Worm (Caenorhabditis elegans) whole organism, young adult: ENCODE results near the gene F02D10.2.
A peak's percentile ranks its signal among the peaks of the same experiment; 100 is the strongest.

Experiments
- B0019.2 ChIP-seq: fragments of 200-800 bp; sonication (Bioruptor generic); conservative IDR thresholded peaks from 2 replicates; pipeline ENCODE4 v1.3.6; 2022; ENCODE audit warnings: missing genetic modification reagents, missing genetic modification characterization, missing compliant biosample characterization
- F39B2.1 ChIP-seq: fragments of 200-800 bp; sonication (Bioruptor generic); IDR thresholded peaks from 2 replicates; pipeline ENCODE4 v1.3.6; 2022; ENCODE audit warnings: missing genetic modification reagents, missing genetic modification characterization, missing compliant biosample characterization
- Y67H2A.10 ChIP-seq: fragments of 200-800 bp; sonication (Bioruptor generic); conservative IDR thresholded peaks from 2 replicates; pipeline ENCODE4 v1.3.6; 2022; ENCODE audit warnings: missing genetic modification reagents, missing genetic modification characterization, missing compliant biosample characterization
- ceh-40 ChIP-seq: fragments of 200-800 bp; sonication (Bioruptor generic); IDR thresholded peaks from 2 replicates; pipeline ENCODE4 v1.3.6; 2022; ENCODE audit warnings: missing genetic modification characterization, missing compliant biosample characterization
- die-1 ChIP-seq: sonication (generic microtip); optimal IDR thresholded peaks from 2 replicates; lab custom pipeline; 2016; ENCODE audit warnings: missing genotype, mild to moderate bottlenecking, missing genetic modification characterization, missing compliant biosample characterization
- ets-4 ChIP-seq: fragments of 200-800 bp; sonication (Bioruptor generic); optimal IDR thresholded peaks from 2 replicates; lab custom pipeline; 2018; ENCODE audit warnings: mild to moderate bottlenecking, missing genetic modification characterization, missing compliant biosample characterization
- hlh-12 ChIP-seq: sonication (generic microtip); optimal IDR thresholded peaks from 2 replicates; lab custom pipeline; 2016; ENCODE audit warnings: missing genetic modification characterization, missing compliant biosample characterization
- hmg-1.2 ChIP-seq: fragments of 200-800 bp; sonication (Bioruptor generic); IDR thresholded peaks from 2 replicates; pipeline ENCODE4 v1.3.6; 2022; ENCODE audit warnings: missing genetic modification reagents, missing genetic modification characterization, missing compliant biosample characterization
- let-607 ChIP-seq, 2 experiments: fragments of 200-800 bp in 1 of 2; sonication (Bioruptor generic) in 1 of 2; sonication (generic microtip) in 1 of 2; optimal IDR thresholded peaks; 2 replicates each; lab custom pipeline; 2016 to 2018; ENCODE audit warnings: mild to moderate bottlenecking in 2 of 2, missing compliant biosample characterization in 2 of 2, missing genetic modification characterization in 2 of 2, moderate library complexity in 2 of 2, missing genotype in 1 of 2
- lin-26 ChIP-seq: fragments of 200-800 bp; sonication (Bioruptor generic); IDR thresholded peaks from 2 replicates; pipeline ENCODE4 v1.3.6; 2022; ENCODE audit warnings: missing genetic modification reagents, missing genetic modification characterization, missing compliant biosample characterization
- lin-40 ChIP-seq: sonication (generic microtip); optimal IDR thresholded peaks from 2 replicates; lab custom pipeline; 2016; ENCODE audit warnings: missing genetic modification characterization, mild to moderate bottlenecking, missing compliant biosample characterization, missing genotype, missing genetic modification reagents
- lin-54 ChIP-seq: fragments of 200-800 bp; sonication (Bioruptor generic); optimal IDR thresholded peaks from 2 replicates; lab custom pipeline; 2018; ENCODE audit warnings: mild to moderate bottlenecking, missing genetic modification characterization, missing compliant biosample characterization
- mes-4 ChIP-seq: sonication (generic microtip); optimal IDR thresholded peaks from 2 replicates; lab custom pipeline; 2016; ENCODE audit warnings: missing genotype, missing genetic modification characterization, missing compliant biosample characterization
- nfya-1 ChIP-seq: sonication (generic microtip); optimal IDR thresholded peaks from 2 replicates; lab custom pipeline; 2017; ENCODE audit warnings: antibody characterized with exemption, missing compliant biosample characterization, missing genetic modification characterization, borderline replicate concordance; ENCODE audit not compliant: insufficient read depth
- nfya-2 ChIP-seq: fragments of 200-800 bp; sonication (Bioruptor generic); IDR thresholded peaks from 2 replicates; pipeline ENCODE4 v1.3.6; 2022; ENCODE audit warnings: missing genetic modification reagents, missing genetic modification characterization, missing compliant biosample characterization
- rpc-1 ChIP-seq, 2 experiments: fragments of 150-350 bp in 1 of 2; sonication (generic microtip) in 1 of 2; optimal IDR thresholded peaks; 2 replicates each; lab custom pipeline; 2014 to 2018; ENCODE audit warnings: missing biosample characterization in 1 of 2, missing genetic modification characterization in 1 of 2, missing genetic modification reagents in 1 of 2, missing genotype in 1 of 2
- somi-1 ChIP-seq: fragments of 200-800 bp; sonication (Bioruptor generic); optimal IDR thresholded peaks from 2 replicates; lab custom pipeline; 2018; ENCODE audit warnings: mild to moderate bottlenecking, missing genetic modification characterization, missing compliant biosample characterization
- ztf-3 ChIP-seq: fragments of 200-800 bp; sonication (Bioruptor generic); optimal IDR thresholded peaks from 2 replicates; lab custom pipeline; 2018; ENCODE audit warnings: mild to moderate bottlenecking, missing genetic modification characterization, missing compliant biosample characterization

Gene F02D10.2

DNA sequence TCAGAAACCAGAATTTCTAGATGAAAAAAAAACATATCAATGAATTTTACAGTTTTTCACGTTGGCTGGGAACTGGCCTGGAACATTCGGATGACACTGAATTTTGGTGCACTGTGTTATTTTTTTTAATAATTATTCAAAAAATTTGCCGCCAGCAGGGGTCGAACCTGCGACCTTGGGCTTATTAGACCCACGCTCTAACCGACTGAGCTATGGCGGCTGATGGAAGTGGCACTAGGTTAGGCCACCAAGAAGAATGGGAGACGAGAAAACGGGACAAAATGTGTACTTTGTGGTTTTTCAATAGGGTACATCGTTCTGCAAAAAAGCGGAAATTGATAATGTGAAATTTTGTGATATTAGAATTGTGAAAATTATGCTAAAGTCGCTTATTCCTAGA is 48.7 kb downstream of the F02D10.2 start (continued):
- peak; percentile 65 for TF ChIP-seq die-1
- no peak for TF ChIP-seq mes-4 (tag; lab: Kevin White, UChicago)
- no peak for TF ChIP-seq nfya-1 (tag; lab: Kevin White, UChicago)
- no peak for TF ChIP-seq hlh-12 (tag; lab: Kevin White, UChicago)
- TF ChIP-seq rpc-1 (optimal IDR thresholded peaks at IDR 0.05; lab: Kevin White, UChicago) = peak; percentile 69
- TF ChIP-seq rpc-1 (tag; optimal IDR thresholded peaks at IDR 0.05; lab: Kevin White, UChicago) = peak; percentile 79
- TF ChIP-seq ceh-40 (GFP tag; lab: Robert Waterston, UW) = 0 out of 2 replicates have a peak, but pooled peaks have one; percentile 61
- peak in 1 of 2 experiments; percentile 12 for TF ChIP-seq let-607 (tag; optimal IDR thresholded peaks at IDR 0.05; lab: Kevin White, UChicago)
- peak; percentile 55 for TF ChIP-seq hmg-1.2 (GFP tag; lab: Robert Waterston, UW)
- peak; percentile 23 for TF ChIP-seq somi-1 (GFP tag; lab: Kevin White, UChicago)
- TF ChIP-seq ets-4 = no peak
- no peak for TF ChIP-seq Y67H2A.10 (GFP tag; lab: Robert Waterston, UW)
- TF ChIP-seq lin-40 = peak; percentile 43
- no peak for TF ChIP-seq lin-54 (GFP tag; lab: Kevin White, UChicago)
- no peak for TF ChIP-seq F39B2.1 (GFP tag; lab: Robert Waterston, UW)
- no peak for TF ChIP-seq ztf-3 (GFP tag; lab: Kevin White, UChicago)
- TF ChIP-seq lin-26 (GFP tag; lab: Robert Waterston, UW) = peak; percentile 69
- no peak for TF ChIP-seq B0019.2
- TF ChIP-seq nfya-2 (GFP tag; lab: Robert Waterston, UW) = no peak
